Worm (Caenorhabditis elegans): Measurements from ENCODE around the gene Y54G9A.7.

Gene Y54G9A.7

ce11 chrII:13725793-13726192 lies at the start of gene Y54G9A.7, which contains the start of gene bub-3:
Gene Y54G9A.7 (minus strand): TSS chrII:13725799.
Gene bub-3 (plus strand): TSS chrII:13726062.
- no peak for TF ChIP-seq elt-3 (tag; optimal IDR thresholded peaks at IDR 0.05)
- TF ChIP-seq skn-1 (tag; optimal IDR thresholded peaks at IDR 0.05), result no peak
- TF ChIP-seq nhr-76 (tag; optimal IDR thresholded peaks at IDR 0.05), result no peak
- TF ChIP-seq hmg-11 (tag; optimal IDR thresholded peaks at IDR 0.05), result peak; percentile 65
- no peak for TF ChIP-seq ama-1 (optimal IDR thresholded peaks at IDR 0.05)
- no peak for TF ChIP-seq lsy-12 (tag; optimal IDR thresholded peaks at IDR 0.05)
- TF ChIP-seq ceh-9 (tag; optimal IDR thresholded peaks at IDR 0.05), result no peak
- no peak for TF ChIP-seq aly-2 (tag; optimal IDR thresholded peaks at IDR 0.05)
- TF ChIP-seq eor-1 (tag; optimal IDR thresholded peaks at IDR 0.05), result no peak
- no peak for TF ChIP-seq nhr-237 (tag; optimal IDR thresholded peaks at IDR 0.05)
- TF ChIP-seq pha-4 (tag; optimal IDR thresholded peaks at IDR 0.05), result peak; percentile 42
- no peak for TF ChIP-seq ztf-11 (tag; optimal IDR thresholded peaks at IDR 0.05)
- TF ChIP-seq nfya-1 (tag; optimal IDR thresholded peaks at IDR 0.05; ENCODE audit: insufficient read depth), result peak; percentile 36
- peak; percentile 33 for TF ChIP-seq lin-15B (tag; optimal IDR thresholded peaks at IDR 0.05)
- no peak for TF ChIP-seq ztf-4 (tag; optimal IDR thresholded peaks at IDR 0.05)
- TF ChIP-seq ceh-82 (tag; optimal IDR thresholded peaks at IDR 0.05), result no peak

- TF ChIP-seq pha-4 (tag; optimal IDR thresholded peaks at IDR 0.05) (peak; percentile 37), lin-39 (tag; optimal IDR thresholded peaks at IDR 0.05) (no peak), pqm-1 (tag; optimal IDR thresholded peaks at IDR 0.05) (peak; percentile 64), elt-2 (tag; optimal IDR thresholded peaks at IDR 0.05) (peak; percentile 73)
Observed at ce11 chrII:13771335-13771734, 45.7 kb upstream of the Y54G9A.7 start, which contains the start of gene C01B9.1. Gene C01B9.1 (plus strand): TSS chrII:13771575.

DNA sequence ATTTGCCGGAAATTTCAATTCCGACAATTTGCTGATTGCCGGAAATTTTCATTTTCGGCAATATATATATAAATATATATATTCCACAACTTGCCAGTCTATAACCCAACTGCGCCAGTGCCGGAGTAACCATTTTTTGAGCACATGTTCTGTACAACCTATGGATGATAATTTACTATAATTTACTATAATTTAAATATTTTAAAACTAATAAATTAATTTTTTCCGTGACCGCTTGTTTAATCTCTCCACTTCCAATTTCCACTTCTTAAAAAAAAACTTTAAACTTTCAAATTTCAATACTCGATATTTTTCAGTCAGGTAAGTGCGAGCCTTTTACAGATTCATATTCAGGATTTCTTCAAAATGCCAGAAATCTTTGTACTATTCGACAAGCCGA lies 40.4 kb upstream of the Y54G9A.7 start, which contains the start of gene arrd-12:
Gene arrd-12 (plus strand): TSS at position 301 of the 400 bp plus-strand sequence.
- TF ChIP-seq nhr-43 (tag; optimal IDR thresholded peaks at IDR 0.05; ENCODE audit: poor library complexity, severe bottlenecking), result no peak
- TF ChIP-seq fkh-10 (GFP tag; optimal IDR thresholded peaks at IDR 0.05), result no peak
- TF ChIP-seq ztf-11 (tag; optimal IDR thresholded peaks at IDR 0.05), result no peak
- TF ChIP-seq nhr-23 (tag; optimal IDR thresholded peaks at IDR 0.05), result no peak
- TF ChIP-seq R02D3.7 (tag; optimal IDR thresholded peaks at IDR 0.05), result no peak
- TF ChIP-seq nhr-77 (tag; optimal IDR thresholded peaks at IDR 0.05), result no peak
- no peak for TF ChIP-seq fos-1 (tag; optimal IDR thresholded peaks at IDR 0.05)
- no peak for TF ChIP-seq aly-2 (tag; optimal IDR thresholded peaks at IDR 0.05)
- TF ChIP-seq skn-1 (tag; optimal IDR thresholded peaks at IDR 0.05), result no peak
- TF ChIP-seq nhr-12 (tag; optimal IDR thresholded peaks at IDR 0.05), result no peak
- no peak for TF ChIP-seq daf-12 (tag; optimal IDR thresholded peaks at IDR 0.05)
- no peak for TF ChIP-seq pqm-1 (tag; optimal IDR thresholded peaks at IDR 0.05)
- TF ChIP-seq nhr-237 (tag; optimal IDR thresholded peaks at IDR 0.05), result no peak
- TF ChIP-seq unc-62 (GFP tag; optimal IDR thresholded peaks at IDR 0.05), result no peak
- no peak for TF ChIP-seq lin-15B (tag; optimal IDR thresholded peaks at IDR 0.05)
- no peak for TF ChIP-seq ceh-9 (tag; optimal IDR thresholded peaks at IDR 0.05)

- TF ChIP-seq elt-1 (tag; optimal IDR thresholded peaks at IDR 0.05) (no peak), ztf-11 (tag; optimal IDR thresholded peaks at IDR 0.05) (no peak), pha-4 (tag; optimal IDR thresholded peaks at IDR 0.05) (peak; percentile 75)
Observed at ce11 chrII:13763009-13763468, 37.4 kb upstream of the Y54G9A.7 start, which contains the start of gene arrd-11. Gene arrd-11 (plus strand): TSS chrII:13763418.

ce11 chrII:13758108-13758507 lies 32.5 kb upstream of the Y54G9A.7 start, which contains the start of gene arrd-13:
Gene arrd-13 (plus strand): TSS chrII:13758408.
- no peak for TF ChIP-seq aly-2 (tag; optimal IDR thresholded peaks at IDR 0.05)
- TF ChIP-seq pha-4 (tag; optimal IDR thresholded peaks at IDR 0.05), result no peak
- TF ChIP-seq nhr-28 (tag; optimal IDR thresholded peaks at IDR 0.05), result no peak
- TF ChIP-seq hmg-11 (tag; optimal IDR thresholded peaks at IDR 0.05), result no peak
- no peak for TF ChIP-seq ceh-16 (tag; optimal IDR thresholded peaks at IDR 0.05)

DNA sequence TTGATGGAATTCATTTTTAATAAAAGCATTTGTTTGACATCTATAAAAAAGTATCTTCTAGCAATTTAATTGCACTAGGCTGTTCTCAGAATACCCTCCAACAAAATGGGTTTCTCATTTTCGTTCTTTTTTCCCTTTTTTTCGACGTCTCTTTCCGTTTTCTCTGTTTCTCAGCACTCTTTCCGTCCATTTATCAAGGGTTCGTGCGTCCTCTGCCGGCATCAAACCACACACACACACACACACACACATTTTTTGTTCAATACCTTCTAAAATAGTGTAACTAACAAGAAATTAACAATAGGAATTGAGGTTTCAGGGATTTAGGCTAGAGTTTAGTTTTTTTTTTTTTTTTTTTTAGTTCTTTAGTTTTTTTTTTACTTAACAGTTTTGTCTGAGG lies 30.6 kb upstream of the Y54G9A.7 start:
- TF ChIP-seq ceh-9 (tag; optimal IDR thresholded peaks at IDR 0.05) (no peak), pqm-1 (tag; optimal IDR thresholded peaks at IDR 0.05) (no peak), ama-1 (optimal IDR thresholded peaks at IDR 0.05) (no peak), elt-2 (tag; optimal IDR thresholded peaks at IDR 0.05) (no peak), fkh-10 (GFP tag; optimal IDR thresholded peaks at IDR 0.05) (no peak), lin-15B (tag; optimal IDR thresholded peaks at IDR 0.05) (no peak), hmg-11 (tag; optimal IDR thresholded peaks at IDR 0.05) (peak; percentile 15), ceh-28 (tag; optimal IDR thresholded peaks at IDR 0.05) (no peak), nhr-43 (tag; optimal IDR thresholded peaks at IDR 0.05; ENCODE audit: poor library complexity, severe bottlenecking) (no peak), nhr-77 (tag; optimal IDR thresholded peaks at IDR 0.05) (no peak), nfya-1 (tag; optimal IDR thresholded peaks at IDR 0.05; ENCODE audit: insufficient read depth) (peak; percentile 29), nhr-76 (tag; optimal IDR thresholded peaks at IDR 0.05) (no peak), nhr-237 (tag; optimal IDR thresholded peaks at IDR 0.05) (no peak), snpc-4 (tag; optimal IDR thresholded peaks at IDR 0.05) (no peak), fos-1 (tag; optimal IDR thresholded peaks at IDR 0.05) (no peak), nhr-25 (tag; optimal IDR thresholded peaks at IDR 0.05) (no peak), lin-39 (tag; optimal IDR thresholded peaks at IDR 0.05) (peak; percentile 40), zag-1 (tag; optimal IDR thresholded peaks at IDR 0.05) (no peak), elt-3 (tag; optimal IDR thresholded peaks at IDR 0.05) (no peak), nhr-12 (tag; optimal IDR thresholded peaks at IDR 0.05) (no peak), ztf-4 (tag; optimal IDR thresholded peaks at IDR 0.05) (no peak)
